Worm (Caenorhabditis elegans): ENCODE results near the gene atf-6.
A peak's percentile ranks its signal among the peaks of the same experiment; 100 is the strongest.

atf-6 gene

DNA sequence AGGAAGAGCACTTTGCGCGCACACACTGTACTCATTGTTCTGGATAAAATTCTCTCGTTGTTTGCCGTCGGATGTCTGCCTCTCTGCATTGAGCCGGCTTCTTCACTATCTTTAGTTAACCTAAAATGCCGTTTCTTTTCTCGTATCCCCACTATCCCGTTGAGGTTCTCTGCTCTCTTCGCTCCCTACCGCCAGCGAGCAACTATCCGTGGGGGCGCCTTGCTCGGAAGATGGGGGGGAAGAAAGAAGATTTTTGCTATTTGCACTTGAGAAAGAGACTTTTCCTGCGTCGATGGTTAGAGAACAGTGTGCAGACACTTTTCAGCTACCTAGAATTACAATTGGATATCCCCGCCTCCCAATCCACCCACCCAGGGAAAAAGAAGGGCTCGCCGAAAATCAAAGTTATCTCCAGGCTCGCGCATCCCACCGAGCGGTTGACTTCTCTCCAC lies 13.1 kb upstream of the atf-6 start, which contains the start of gene myo-2:
TSS of gene myo-2 (plus strand) at position 402 of the 452 bp plus-strand sequence.
- TF ChIP-seq aly-2 (tag; optimal IDR thresholded peaks at IDR 0.05) (no peak), lin-11 (tag; optimal IDR thresholded peaks at IDR 0.05) (no peak), nhr-11 (tag; optimal IDR thresholded peaks at IDR 0.05) (no peak), nhr-10 (tag; optimal IDR thresholded peaks at IDR 0.05) (no peak), nhr-23 (tag; optimal IDR thresholded peaks at IDR 0.05) (no peak), F13H6.1 (tag; optimal IDR thresholded peaks at IDR 0.05) (peak; percentile 28), unc-62 (GFP tag; optimal IDR thresholded peaks at IDR 0.05) (no peak), ceh-16 (tag; optimal IDR thresholded peaks at IDR 0.05) (no peak)

DNA sequence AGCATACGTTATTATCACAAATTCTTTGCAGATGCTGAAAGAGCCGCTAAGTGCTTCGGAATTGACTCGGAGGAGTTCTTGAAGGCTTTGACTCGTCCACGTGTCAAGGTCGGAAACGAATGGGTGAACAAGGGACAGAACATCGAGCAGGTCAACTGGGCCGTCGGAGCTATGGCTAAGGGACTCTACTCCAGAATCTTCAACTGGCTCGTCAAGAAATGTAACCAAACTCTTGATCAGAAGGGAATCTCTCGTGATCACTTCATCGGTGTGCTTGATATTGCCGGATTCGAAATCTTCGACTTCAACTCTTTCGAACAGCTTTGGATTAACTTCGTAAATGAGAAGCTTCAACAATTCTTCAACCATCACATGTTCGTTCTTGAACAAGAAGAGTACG lies 10.9 kb upstream of the atf-6 start:
- no peak for TF ChIP-seq lin-11 (tag; optimal IDR thresholded peaks at IDR 0.05)

DNA sequence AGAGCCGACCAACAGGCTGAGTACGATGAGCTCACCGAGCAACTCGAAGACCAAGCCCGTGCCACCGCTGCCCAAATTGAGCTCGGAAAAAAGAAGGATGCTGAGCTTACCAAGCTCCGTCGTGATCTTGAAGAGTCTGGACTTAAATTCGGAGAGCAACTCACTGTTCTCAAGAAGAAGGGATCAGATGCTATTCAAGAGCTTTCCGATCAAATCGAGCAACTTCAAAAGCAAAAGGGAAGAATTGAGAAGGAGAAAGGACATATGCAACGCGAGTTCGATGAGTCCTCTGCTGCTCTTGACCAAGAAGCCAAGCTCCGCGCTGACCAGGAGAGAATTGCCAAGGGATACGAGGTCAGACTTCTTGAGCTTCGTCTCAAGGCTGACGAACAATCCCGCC lies 8.5 kb upstream of the atf-6 start:
- TF ChIP-seq zag-1 (tag; optimal IDR thresholded peaks at IDR 0.05): no peak
- no peak for TF ChIP-seq aly-2 (tag; optimal IDR thresholded peaks at IDR 0.05)
- no peak for TF ChIP-seq sma-3 (GFP tag; optimal IDR thresholded peaks at IDR 0.05)
- no peak for TF ChIP-seq nhr-25 (tag; optimal IDR thresholded peaks at IDR 0.05)
- TF ChIP-seq lsy-2 (tag; optimal IDR thresholded peaks at IDR 0.05): no peak
- no peak for TF ChIP-seq crh-2 (tag; optimal IDR thresholded peaks at IDR 0.05)
- TF ChIP-seq unc-55 (GFP tag; optimal IDR thresholded peaks at IDR 0.05): no peak
- TF ChIP-seq unc-39 (tag; optimal IDR thresholded peaks at IDR 0.05): no peak
- no peak for TF ChIP-seq mbf-1 (tag; optimal IDR thresholded peaks at IDR 0.05)
- no peak for TF ChIP-seq ztf-1 (GFP tag; conservative IDR thresholded peaks at IDR 0.05)
- no peak for TF ChIP-seq alr-1 (tag; optimal IDR thresholded peaks at IDR 0.05)
- no peak for TF ChIP-seq unc-62 (GFP tag; optimal IDR thresholded peaks at IDR 0.05)
- no peak for TF ChIP-seq ama-1 (optimal IDR thresholded peaks at IDR 0.05)
- no peak for TF ChIP-seq blmp-1 (tag; optimal IDR thresholded peaks at IDR 0.05; ENCODE audit: insufficient read depth)
- TF ChIP-seq lin-13 (GFP tag; optimal IDR thresholded peaks at IDR 0.05): no peak
- TF ChIP-seq nhr-129 (tag; optimal IDR thresholded peaks at IDR 0.05): no peak
- no peak for TF ChIP-seq mdl-1 (tag; optimal IDR thresholded peaks at IDR 0.05)

DNA sequence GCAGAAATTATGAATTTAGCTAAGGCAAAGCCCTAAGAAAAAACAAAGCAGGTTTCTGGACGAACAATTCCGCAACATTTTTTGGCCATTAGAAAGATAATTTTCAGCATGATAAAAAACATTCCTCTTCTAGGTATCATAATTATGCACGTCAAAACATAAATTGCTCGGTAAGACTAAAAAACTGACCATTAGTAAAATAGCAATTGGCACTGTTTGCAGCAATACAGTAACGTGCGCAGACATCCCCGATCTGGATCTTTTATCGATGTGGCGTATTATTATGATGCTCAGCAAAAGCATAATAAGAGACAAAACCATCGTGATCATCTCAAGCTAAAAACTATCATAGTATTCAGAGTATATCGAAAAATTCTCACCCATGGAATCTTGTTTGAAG lies 4.3 kb upstream of the atf-6 start:
- TF ChIP-seq nhr-23 (tag; optimal IDR thresholded peaks at IDR 0.05) (no peak), ceh-16 (tag; optimal IDR thresholded peaks at IDR 0.05) (no peak), lin-39 (tag; optimal IDR thresholded peaks at IDR 0.05) (no peak), ceh-82 (tag; optimal IDR thresholded peaks at IDR 0.05) (no peak), sem-4 (tag; optimal IDR thresholded peaks at IDR 0.05) (no peak), elt-1 (tag; optimal IDR thresholded peaks at IDR 0.05) (no peak), Y55F3AM.14 (GFP tag; optimal IDR thresholded peaks at IDR 0.05) (no peak), F13H6.1 (tag; optimal IDR thresholded peaks at IDR 0.05) (no peak), ama-1 (optimal IDR thresholded peaks at IDR 0.05) (no peak), ztf-4 (tag; optimal IDR thresholded peaks at IDR 0.05) (no peak), lin-11 (tag; optimal IDR thresholded peaks at IDR 0.05) (no peak), sma-3 (GFP tag; optimal IDR thresholded peaks at IDR 0.05) (no peak)

- no peak for TF ChIP-seq Y55F3AM.14 (GFP tag; optimal IDR thresholded peaks at IDR 0.05)
- TF ChIP-seq crh-2 (tag; optimal IDR thresholded peaks at IDR 0.05): no peak
- no peak for TF ChIP-seq unc-62 (GFP tag; optimal IDR thresholded peaks at IDR 0.05)
- no peak for TF ChIP-seq lin-11 (tag; optimal IDR thresholded peaks at IDR 0.05)
- no peak for TF ChIP-seq ztf-11 (tag; optimal IDR thresholded peaks at IDR 0.05)
- TF ChIP-seq ztf-1 (GFP tag; conservative IDR thresholded peaks at IDR 0.05): no peak
- no peak for TF ChIP-seq lin-13 (GFP tag; optimal IDR thresholded peaks at IDR 0.05)
- TF ChIP-seq sma-3 (GFP tag; optimal IDR thresholded peaks at IDR 0.05): no peak
- no peak for TF ChIP-seq nhr-129 (tag; optimal IDR thresholded peaks at IDR 0.05)
- TF ChIP-seq nhr-11 (tag; optimal IDR thresholded peaks at IDR 0.05): no peak
- no peak for TF ChIP-seq dmd-4 (tag; optimal IDR thresholded peaks at IDR 0.05)
- no peak for TF ChIP-seq elt-3 (tag; optimal IDR thresholded peaks at IDR 0.05)
Measured at ce11 chrX:12477341-12477740, 3.4 kb upstream of the atf-6 start, which contains the start of gene F45E6.1. TSS of gene F45E6.1 (minus strand) at chrX:12477441.

DNA sequence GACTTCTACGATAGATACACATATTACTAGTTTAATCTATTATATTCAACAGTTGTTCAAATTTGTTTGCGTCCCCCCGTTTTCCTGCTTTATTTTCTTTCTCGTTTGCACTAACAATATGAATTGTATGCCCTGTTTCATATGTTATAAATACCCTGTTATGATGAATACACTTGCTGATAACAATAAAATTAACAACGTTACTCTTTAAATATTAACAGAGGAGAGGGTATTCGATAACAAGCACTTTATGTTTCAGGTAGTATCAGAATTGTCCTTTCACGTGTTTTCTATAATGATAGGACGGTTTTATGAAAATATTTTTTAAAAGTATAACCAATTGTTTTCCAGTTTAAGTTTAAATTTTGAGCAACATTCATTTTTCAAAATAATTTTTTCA lies 2.3 kb upstream of the atf-6 start:
- TF ChIP-seq ztf-4 (tag; optimal IDR thresholded peaks at IDR 0.05): no peak
- no peak for TF ChIP-seq unc-62 (GFP tag; optimal IDR thresholded peaks at IDR 0.05)
- no peak for TF ChIP-seq unc-55 (GFP tag; optimal IDR thresholded peaks at IDR 0.05)
- no peak for TF ChIP-seq elt-1 (tag; optimal IDR thresholded peaks at IDR 0.05)
- no peak for TF ChIP-seq nhr-6 (tag; optimal IDR thresholded peaks at IDR 0.05)
- TF ChIP-seq nhr-11 (tag; optimal IDR thresholded peaks at IDR 0.05): no peak
- no peak for TF ChIP-seq F13H6.1 (tag; optimal IDR thresholded peaks at IDR 0.05)
- TF ChIP-seq crh-2 (tag; optimal IDR thresholded peaks at IDR 0.05): no peak
- no peak for TF ChIP-seq Y55F3AM.14 (GFP tag; optimal IDR thresholded peaks at IDR 0.05)
- no peak for TF ChIP-seq lsy-2 (tag; optimal IDR thresholded peaks at IDR 0.05)
